Worm (Caenorhabditis elegans) whole organism, late embryonic: Measurements from ENCODE around the gene set-13.

Source experiments
- C08G9.2 ChIP-seq: sonication (generic microtip); optimal IDR thresholded peaks from 2 replicates; lab custom pipeline; 2016; ENCODE audit warnings: mild to moderate bottlenecking, missing genetic modification characterization, moderate library complexity, missing compliant biosample characterization
- Y22D7AL.16 ChIP-seq: sonication (generic microtip); optimal IDR thresholded peaks from 2 replicates; lab custom pipeline; 2016; ENCODE audit warnings: missing genetic modification characterization, missing compliant biosample characterization
- ahr-1 ChIP-seq: sonication (generic microtip); optimal IDR thresholded peaks from 2 replicates; lab custom pipeline; 2016; ENCODE audit warnings: missing genetic modification characterization, missing compliant biosample characterization
- ceh-14 ChIP-seq: sonication (generic microtip); optimal IDR thresholded peaks from 2 replicates; lab custom pipeline; 2016; ENCODE audit warnings: missing genotype, missing genetic modification characterization, missing compliant biosample characterization
- ceh-18 ChIP-seq: sonication (generic microtip); optimal IDR thresholded peaks from 2 replicates; lab custom pipeline; 2016; ENCODE audit warnings: missing genetic modification characterization, missing compliant biosample characterization
- ceh-2 ChIP-seq: sonication (generic microtip); optimal IDR thresholded peaks from 2 replicates; lab custom pipeline; 2016; ENCODE audit warnings: missing genotype, missing genetic modification characterization, missing compliant biosample characterization
- ceh-22 ChIP-seq: sonication (generic microtip); optimal IDR thresholded peaks from 2 replicates; lab custom pipeline; 2017; ENCODE audit warnings: missing biosample characterization, missing genetic modification characterization
- ceh-30 ChIP-seq: fragments of 150-350 bp; optimal IDR thresholded peaks from 2 replicates; lab custom pipeline; 2014; ENCODE audit warnings: missing biosample characterization, missing genetic modification characterization
- ceh-31 ChIP-seq: sonication (generic microtip); optimal IDR thresholded peaks from 2 replicates; lab custom pipeline; 2016; ENCODE audit warnings: missing genetic modification characterization, missing compliant biosample characterization
- ceh-6 ChIP-seq: fragments of 200-800 bp; sonication (Bioruptor generic); optimal IDR thresholded peaks from 2 replicates; lab custom pipeline; 2018; ENCODE audit warnings: mild to moderate bottlenecking, missing genetic modification characterization, missing compliant biosample characterization
- che-1 ChIP-seq: sonication (generic microtip); optimal IDR thresholded peaks from 2 replicates; lab custom pipeline; 2016; ENCODE audit warnings: mild to moderate bottlenecking, missing genetic modification characterization, missing compliant biosample characterization
- dve-1 ChIP-seq: sonication (generic microtip); optimal IDR thresholded peaks from 2 replicates; lab custom pipeline; 2017; ENCODE audit warnings: antibody characterized with exemption, mild to moderate bottlenecking, missing genetic modification characterization, missing compliant biosample characterization
- elt-2 ChIP-seq: sonication (generic microtip); optimal IDR thresholded peaks from 2 replicates; lab custom pipeline; 2016; ENCODE audit warnings: missing genetic modification reagents, missing genetic modification characterization, missing compliant biosample characterization
- eyg-1 ChIP-seq: sonication (generic microtip); optimal IDR thresholded peaks from 2 replicates; lab custom pipeline; 2016; ENCODE audit warnings: missing genotype, missing genetic modification characterization, missing compliant biosample characterization
- fax-1 ChIP-seq: sonication (generic microtip); optimal IDR thresholded peaks from 2 replicates; lab custom pipeline; 2016; ENCODE audit warnings: missing genotype, missing genetic modification characterization, missing compliant biosample characterization
- fkh-10 ChIP-seq: fragments of 150-350 bp; optimal IDR thresholded peaks from 2 replicates; lab custom pipeline; 2014; ENCODE audit warnings: missing biosample characterization, missing genetic modification reagents, missing genetic modification characterization
- fkh-6 ChIP-seq: sonication (generic microtip); optimal IDR thresholded peaks from 2 replicates; lab custom pipeline; 2016; ENCODE audit warnings: missing genetic modification characterization, missing compliant biosample characterization
- hlh-15 ChIP-seq: sonication (generic microtip); optimal IDR thresholded peaks from 2 replicates; lab custom pipeline; 2016; ENCODE audit warnings: missing genetic modification characterization, missing compliant biosample characterization
- hlh-30 ChIP-seq: sonication (generic microtip); optimal IDR thresholded peaks from 2 replicates; lab custom pipeline; 2017; ENCODE audit warnings: antibody characterized with exemption, missing genetic modification characterization, missing compliant biosample characterization; ENCODE audit not compliant: insufficient read depth
- nfya-1 ChIP-seq: sonication (generic microtip); optimal IDR thresholded peaks from 2 replicates; lab custom pipeline; 2017; ENCODE audit warnings: missing genetic modification characterization, mild to moderate bottlenecking, missing compliant biosample characterization, antibody characterized with exemption, moderate library complexity
- nhr-11 ChIP-seq: fragments of 150-350 bp; optimal IDR thresholded peaks from 2 replicates; lab custom pipeline; 2014; ENCODE audit warnings: missing biosample characterization, missing genetic modification characterization
- nhr-232 ChIP-seq: sonication (generic microtip); optimal IDR thresholded peaks from 2 replicates; lab custom pipeline; 2016; ENCODE audit warnings: missing genetic modification characterization, missing compliant biosample characterization
- pag-3 ChIP-seq: sonication (generic microtip); optimal IDR thresholded peaks from 2 replicates; lab custom pipeline; 2016; ENCODE audit warnings: missing compliant biosample characterization, missing genetic modification characterization, borderline replicate concordance
- pha-4 ChIP-seq: fragments of 150-350 bp; optimal IDR thresholded peaks from 2 replicates; lab custom pipeline; 2018; ENCODE audit warnings: missing biosample characterization, missing genetic modification reagents, missing genetic modification characterization
- pros-1 ChIP-seq: fragments of 150-350 bp; optimal IDR thresholded peaks from 2 replicates; lab custom pipeline; 2014; ENCODE audit warnings: missing biosample characterization, missing genetic modification reagents, missing genetic modification characterization
- ref-2 ChIP-seq: sonication (generic microtip); optimal IDR thresholded peaks from 2 replicates; lab custom pipeline; 2016; ENCODE audit warnings: missing genetic modification characterization, missing compliant biosample characterization
- sdc-2 ChIP-seq: sonication (generic microtip); optimal IDR thresholded peaks from 2 replicates; lab custom pipeline; 2016; ENCODE audit warnings: missing genotype, missing genetic modification characterization, missing compliant biosample characterization
- sox-4 ChIP-seq: sonication (generic microtip); optimal IDR thresholded peaks from 2 replicates; lab custom pipeline; 2017; ENCODE audit warnings: mild to moderate bottlenecking, missing genetic modification characterization, inconsistent platforms, missing compliant biosample characterization
- syd-9 ChIP-seq: sonication (generic microtip); optimal IDR thresholded peaks from 2 replicates; lab custom pipeline; 2016; ENCODE audit warnings: mild to moderate bottlenecking, missing genetic modification characterization, moderate library complexity, missing compliant biosample characterization
- tbx-2 ChIP-seq: sonication (generic microtip); optimal IDR thresholded peaks from 2 replicates; lab custom pipeline; 2016; ENCODE audit warnings: missing genetic modification characterization, missing compliant biosample characterization
- ttx-3 ChIP-seq: sonication (generic microtip); optimal IDR thresholded peaks from 2 replicates; lab custom pipeline; 2016; ENCODE audit warnings: missing genetic modification reagents, missing genetic modification characterization, missing compliant biosample characterization
- unc-42 ChIP-seq: sonication (generic microtip); optimal IDR thresholded peaks from 2 replicates; lab custom pipeline; 2016; ENCODE audit warnings: missing genotype, missing genetic modification characterization, missing compliant biosample characterization
- ztf-16 ChIP-seq: sonication (generic microtip); optimal IDR thresholded peaks from 2 replicates; lab custom pipeline; 2017; ENCODE audit warnings: missing genetic modification characterization, missing compliant biosample characterization

set-13 gene

ce11 chrII:2859873-2860821 lies 43.4 kb downstream of the set-13 start:
- peak; percentile 11 for TF ChIP-seq che-1 (tag; lab: Kevin White, UChicago)
- TF ChIP-seq ttx-3 (tag; lab: Kevin White, UChicago) = no peak
- TF ChIP-seq fkh-10 (GFP tag; lab: Kevin White, UChicago) = no peak
- TF ChIP-seq ceh-2 (tag; lab: Kevin White, UChicago) = no peak
- TF ChIP-seq ahr-1 = no peak
- no peak for TF ChIP-seq pha-4 (tag; lab: Kevin White, UChicago)
- no peak for TF ChIP-seq ceh-31 (tag; lab: Kevin White, UChicago)
- no peak for TF ChIP-seq unc-42 (tag; lab: Kevin White, UChicago)
- no peak for TF ChIP-seq ceh-18 (tag; lab: Kevin White, UChicago)
- no peak for TF ChIP-seq ref-2 (tag; lab: Kevin White, UChicago)
- TF ChIP-seq nfya-1 (tag; lab: Kevin White, UChicago) = no peak
- peak; percentile 6 for TF ChIP-seq Y22D7AL.16
- TF ChIP-seq C08G9.2 (tag; lab: Kevin White, UChicago) = no peak
- no peak for TF ChIP-seq ceh-22 (tag; lab: Kevin White, UChicago)
- TF ChIP-seq elt-2 (tag; lab: Kevin White, UChicago) = peak; percentile 10
- no peak for TF ChIP-seq eyg-1 (tag; lab: Kevin White, UChicago)
- TF ChIP-seq dve-1 (tag; lab: Kevin White, UChicago) = no peak
- no peak for TF ChIP-seq ceh-6 (GFP tag; lab: Kevin White, UChicago)
- TF ChIP-seq ztf-16 = no peak
- no peak for TF ChIP-seq syd-9
- TF ChIP-seq, all 69 proteins: peak for 3

- TF ChIP-seq tbx-2 (tag; lab: Kevin White, UChicago) (no peak), hlh-30 (no peak), ceh-22 (tag; lab: Kevin White, UChicago) (no peak), nhr-11 (tag; lab: Kevin White, UChicago) (no peak), fax-1 (no peak), sox-4 (tag; lab: Kevin White, UChicago) (no peak), pha-4 (tag; lab: Kevin White, UChicago) (no peak), nhr-232 (no peak), ceh-18 (tag; lab: Kevin White, UChicago) (no peak), ceh-6 (GFP tag; lab: Kevin White, UChicago) (no peak), hlh-15 (tag; lab: Kevin White, UChicago) (no peak), dve-1 (tag; lab: Kevin White, UChicago) (no peak), pros-1 (tag; lab: Kevin White, UChicago) (no peak), fkh-10 (GFP tag; lab: Kevin White, UChicago) (no peak), ceh-14 (tag; lab: Kevin White, UChicago) (no peak)
Observed at ce11 chrII:2861385-2862099, 44.8 kb downstream of the set-13 start.

ce11 chrII:2862557-2863035 lies 45.8 kb downstream of the set-13 start:
- no peak for TF ChIP-seq pag-3
- no peak for TF ChIP-seq ceh-30 (tag; lab: Kevin White, UChicago)
- no peak for TF ChIP-seq pha-4 (tag; lab: Kevin White, UChicago)
- no peak for TF ChIP-seq sdc-2 (tag; lab: Kevin White, UChicago)
- no peak for TF ChIP-seq ceh-31 (tag; lab: Kevin White, UChicago)
- no peak for TF ChIP-seq fkh-6 (tag; lab: Kevin White, UChicago)
- TF ChIP-seq dve-1 (tag; lab: Kevin White, UChicago) = peak; percentile 65
- TF ChIP-seq, all 69 proteins: peak for 1
